Worm (Caenorhabditis elegans): ENCODE measurements around the gene K11C4.2.

Gene K11C4.2

DNA sequence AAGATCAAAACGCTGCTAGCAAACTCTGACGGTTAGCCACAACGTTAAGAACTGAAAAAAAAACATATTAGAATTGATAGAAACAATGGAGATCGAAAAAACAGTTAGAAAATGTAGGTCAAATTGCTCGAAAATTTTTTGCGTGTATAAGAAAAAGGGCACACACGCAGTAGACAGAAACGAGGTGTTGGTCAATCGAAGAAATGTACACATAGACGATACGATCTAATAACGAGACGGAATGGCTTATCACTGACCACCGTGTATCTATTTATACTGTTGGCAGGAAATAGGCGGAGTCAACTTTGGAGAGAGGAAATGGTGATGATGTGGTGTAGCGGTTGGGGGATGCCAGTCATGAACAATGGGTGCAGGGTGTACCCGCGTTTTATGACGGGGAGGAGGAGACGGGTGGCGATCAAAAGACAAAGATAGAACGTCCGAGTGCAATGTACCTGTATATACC, 5.3 kb downstream of the K11C4.2 start, which contains the start of gene odc-1:
TSS of gene odc-1 (minus strand) at position 51 of the 466 bp plus-strand sequence.
- TF ChIP-seq ahr-1 (tag; optimal IDR thresholded peaks at IDR 0.05) (no peak), C08G9.2 (tag; optimal IDR thresholded peaks at IDR 0.05) (no peak), ceh-22 (tag; optimal IDR thresholded peaks at IDR 0.05) (no peak), fax-1 (tag; optimal IDR thresholded peaks at IDR 0.05) (no peak), elt-2 (tag; optimal IDR thresholded peaks at IDR 0.05) (peak; percentile 65), hlh-13 (GFP tag; optimal IDR thresholded peaks at IDR 0.05) (no peak), ceh-2 (tag; optimal IDR thresholded peaks at IDR 0.05) (peak; percentile 1)

DNA sequence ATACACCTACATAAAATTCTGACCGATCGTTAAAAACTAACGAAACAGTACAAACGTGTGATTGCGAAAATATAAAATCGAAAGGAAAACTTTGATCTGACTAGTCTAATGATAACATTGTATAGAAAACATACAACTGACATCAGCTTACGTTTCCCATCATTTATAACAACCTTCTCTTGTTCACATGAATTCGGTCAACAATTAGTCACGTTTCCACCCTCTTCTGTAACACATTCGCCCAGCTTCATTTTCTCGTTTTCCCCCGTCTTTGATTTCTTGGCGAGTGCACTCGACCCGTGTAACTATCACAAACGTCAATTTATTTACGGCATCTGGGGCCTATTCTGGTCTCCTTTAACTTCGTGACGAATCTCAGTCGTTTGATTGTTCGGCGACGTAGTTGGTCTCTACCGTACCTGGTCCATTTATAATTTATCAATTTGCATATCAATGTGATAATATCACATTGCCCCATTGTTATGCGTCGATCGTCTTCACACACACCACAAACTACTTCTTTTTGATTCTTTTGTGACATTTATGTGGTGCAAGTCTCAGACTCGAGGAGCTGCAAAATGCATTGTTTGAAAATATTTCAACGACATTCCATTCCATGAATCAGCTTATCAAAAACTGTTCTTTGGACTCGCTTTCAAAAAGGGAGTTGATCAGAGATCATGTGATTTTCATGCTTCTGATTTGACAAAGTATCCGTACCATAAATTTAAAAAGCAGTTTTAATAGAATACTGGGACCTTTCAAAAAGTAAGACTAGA, 6.1 kb downstream of the K11C4.2 start:
- TF ChIP-seq dve-1 (tag; optimal IDR thresholded peaks at IDR 0.05) (no peak), elt-4 (tag; optimal IDR thresholded peaks at IDR 0.05) (no peak), C08G9.2 (tag; optimal IDR thresholded peaks at IDR 0.05) (no peak), pha-2 (tag; optimal IDR thresholded peaks at IDR 0.05) (no peak), hlh-15 (tag; optimal IDR thresholded peaks at IDR 0.05) (no peak), hlh-6 (tag; optimal IDR thresholded peaks at IDR 0.05) (no peak), pag-3 (tag; optimal IDR thresholded peaks at IDR 0.05; ENCODE audit: borderline replicate concordance) (no peak), hlh-8 (tag; optimal IDR thresholded peaks at IDR 0.05) (no peak), sox-4 (tag; optimal IDR thresholded peaks at IDR 0.05) (no peak), T23F11.4 (GFP tag; optimal IDR thresholded peaks at IDR 0.05) (no peak), zip-5 (tag; optimal IDR thresholded peaks at IDR 0.05) (no peak), tbx-7 (tag; optimal IDR thresholded peaks at IDR 0.05) (no peak), ama-1 (optimal IDR thresholded peaks at IDR 0.05) (no peak), gmeb-2 (tag; optimal IDR thresholded peaks at IDR 0.05) (no peak), pax-1 (tag; optimal IDR thresholded peaks at IDR 0.05) (no peak), madf-2 (tag; optimal IDR thresholded peaks at IDR 0.05) (no peak), unc-42 (tag; optimal IDR thresholded peaks at IDR 0.05) (no peak), nhr-232 (tag; optimal IDR thresholded peaks at IDR 0.05) (no peak), ceh-22 (tag; optimal IDR thresholded peaks at IDR 0.05) (no peak)

DNA sequence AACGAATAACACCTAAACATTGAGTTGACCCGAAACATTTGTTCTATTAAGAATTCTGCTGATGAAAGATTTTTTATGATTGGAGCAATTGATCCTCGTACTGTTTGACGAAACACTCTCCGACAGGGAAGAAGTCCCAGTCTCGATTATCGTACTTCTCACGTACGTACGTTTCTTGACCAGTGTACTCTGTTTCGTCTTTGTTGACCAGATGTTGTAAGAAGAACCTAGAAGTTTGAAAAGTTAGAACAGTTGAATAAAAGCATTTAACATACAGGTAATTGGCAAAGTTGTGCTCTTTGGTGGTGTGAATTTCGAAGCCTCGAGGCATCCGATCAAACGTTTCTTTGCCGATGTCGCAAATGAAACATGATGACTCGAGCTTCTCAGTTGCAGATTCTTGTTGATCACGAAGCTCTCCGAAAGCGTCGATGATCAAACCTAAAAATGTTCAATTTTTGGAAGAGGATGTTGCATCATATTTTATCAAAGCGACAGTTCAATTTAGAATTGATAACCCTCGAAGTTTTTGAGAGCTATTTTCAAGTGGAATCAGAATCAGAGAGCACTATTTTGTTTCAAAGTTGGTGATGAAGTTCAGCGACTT, 7.2 kb downstream of the K11C4.2 start:
- TF ChIP-seq T23F11.4 (GFP tag; optimal IDR thresholded peaks at IDR 0.05): no peak
- TF ChIP-seq pag-3 (tag; optimal IDR thresholded peaks at IDR 0.05; ENCODE audit: borderline replicate concordance): no peak
- TF ChIP-seq ceh-14 (tag; optimal IDR thresholded peaks at IDR 0.05): no peak
- TF ChIP-seq Y22D7AL.16 (tag; optimal IDR thresholded peaks at IDR 0.05): no peak
- no peak for TF ChIP-seq hlh-13 (GFP tag; optimal IDR thresholded peaks at IDR 0.05)
- no peak for TF ChIP-seq ceh-45 (GFP tag; IDR thresholded peaks at IDR 0.05)
- TF ChIP-seq che-1 (tag; optimal IDR thresholded peaks at IDR 0.05): no peak
- no peak for TF ChIP-seq ttx-3 (tag; optimal IDR thresholded peaks at IDR 0.05)
- TF ChIP-seq unc-42 (tag; optimal IDR thresholded peaks at IDR 0.05): no peak
- TF ChIP-seq pha-2 (tag; optimal IDR thresholded peaks at IDR 0.05): no peak
- no peak for TF ChIP-seq sox-4 (tag; optimal IDR thresholded peaks at IDR 0.05)
- TF ChIP-seq pat-9 (tag; optimal IDR thresholded peaks at IDR 0.05): no peak
- TF ChIP-seq madf-2 (tag; optimal IDR thresholded peaks at IDR 0.05): no peak
- no peak for TF ChIP-seq K02D7.2 (tag; optimal IDR thresholded peaks at IDR 0.05)
- no peak for TF ChIP-seq hlh-6 (tag; optimal IDR thresholded peaks at IDR 0.05)
- TF ChIP-seq nhr-11 (tag; optimal IDR thresholded peaks at IDR 0.05): no peak
- TF ChIP-seq ets-4 (tag; optimal IDR thresholded peaks at IDR 0.05): no peak
- TF ChIP-seq hlh-15 (tag; optimal IDR thresholded peaks at IDR 0.05): no peak
- TF ChIP-seq ahr-1 (tag; optimal IDR thresholded peaks at IDR 0.05): no peak

DNA sequence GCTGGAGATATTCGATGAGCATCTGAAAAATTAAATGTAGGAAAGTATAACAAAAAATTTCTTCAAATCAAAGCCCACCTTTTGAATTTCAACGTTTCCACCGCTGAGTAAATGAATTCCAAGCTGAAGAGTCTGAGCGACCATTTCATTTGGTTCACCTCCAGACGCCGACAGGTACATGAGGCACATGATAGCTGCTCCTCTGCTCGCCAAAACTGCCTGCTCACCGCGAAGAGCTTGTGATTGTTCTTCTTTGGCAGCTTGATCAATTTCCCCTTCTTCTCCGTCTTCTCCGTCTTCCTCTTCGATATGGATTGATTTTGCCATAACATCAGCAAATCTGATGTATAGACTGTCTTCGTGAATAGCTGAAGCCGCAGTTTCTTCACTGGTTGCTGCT, 11.6 kb downstream of the K11C4.2 start:
- TF ChIP-seq ceh-45 (GFP tag; IDR thresholded peaks at IDR 0.05): no peak
- TF ChIP-seq ttx-3 (tag; optimal IDR thresholded peaks at IDR 0.05): no peak
- no peak for TF ChIP-seq elt-2 (tag; optimal IDR thresholded peaks at IDR 0.05)
- TF ChIP-seq ceh-2 (tag; optimal IDR thresholded peaks at IDR 0.05): no peak
- TF ChIP-seq hlh-6 (tag; optimal IDR thresholded peaks at IDR 0.05): no peak
